Worm (Caenorhabditis elegans) whole organism, midembryonic: ENCODE results near the gene pmk-3.
A peak's percentile ranks its signal among the peaks of the same experiment; 100 is the strongest.
"Not testable (repeated sequence)": the region's sequence is repeated elsewhere in the genome, so short reads cannot be mapped to it uniquely, and the experiment has no call there.

Experiments used
- T22C8.4 ChIP-seq: fragments of 200-800 bp; sonication (Bioruptor generic); IDR thresholded peaks from 2 replicates; pipeline ENCODE4 v1.3.6; 2022; ENCODE audit warnings: missing genetic modification characterization, missing compliant biosample characterization
- cog-1 ChIP-seq: sonication (generic microtip); optimal IDR thresholded peaks from 2 replicates; lab custom pipeline; 2016; ENCODE audit warnings: missing genetic modification characterization, missing compliant biosample characterization
- flt-1 ChIP-seq: fragments of 200-800 bp; sonication (Bioruptor generic); IDR thresholded peaks from 2 replicates; pipeline ENCODE4 v1.3.6; 2022; ENCODE audit warnings: missing genetic modification characterization, missing compliant biosample characterization
- klf-2 ChIP-seq: fragments of 200-800 bp; sonication (Bioruptor generic); conservative IDR thresholded peaks from 2 replicates; pipeline ENCODE4 v1.3.6; 2022; ENCODE audit warnings: missing genetic modification reagents, missing genetic modification characterization, missing compliant biosample characterization
- med-1 ChIP-seq: sonication (generic microtip); optimal IDR thresholded peaks from 2 replicates; lab custom pipeline; 2017; ENCODE audit warnings: missing genetic modification characterization, mild to moderate bottlenecking, missing compliant biosample characterization, antibody characterized with exemption, missing genetic modification reagents; ENCODE audit not compliant: insufficient read depth
- ref-1 ChIP-seq: fragments of 200-800 bp; sonication (Bioruptor generic); conservative IDR thresholded peaks from 2 replicates; pipeline ENCODE4 v1.3.6; 2022; ENCODE audit warnings: missing genetic modification reagents, missing genetic modification characterization, missing compliant biosample characterization
- tab-1 ChIP-seq: fragments of 200-800 bp; sonication (Bioruptor generic); IDR thresholded peaks from 2 replicates; pipeline ENCODE4 v1.3.6; 2022; ENCODE audit warnings: missing genetic modification characterization, missing compliant biosample characterization
- ztf-23 ChIP-seq: fragments of 200-800 bp; sonication (Bioruptor generic); IDR thresholded peaks from 2 replicates; pipeline ENCODE4 v1.3.6; 2022; ENCODE audit warnings: missing genetic modification reagents, missing genetic modification characterization, missing compliant biosample characterization
- ztf-29 ChIP-seq: fragments of 200-800 bp; sonication (Bioruptor generic); IDR thresholded peaks from 2 replicates; pipeline ENCODE4 v1.3.6; 2022; ENCODE audit warnings: missing genetic modification reagents, missing genetic modification characterization, missing compliant biosample characterization

Gene pmk-3

DNA sequence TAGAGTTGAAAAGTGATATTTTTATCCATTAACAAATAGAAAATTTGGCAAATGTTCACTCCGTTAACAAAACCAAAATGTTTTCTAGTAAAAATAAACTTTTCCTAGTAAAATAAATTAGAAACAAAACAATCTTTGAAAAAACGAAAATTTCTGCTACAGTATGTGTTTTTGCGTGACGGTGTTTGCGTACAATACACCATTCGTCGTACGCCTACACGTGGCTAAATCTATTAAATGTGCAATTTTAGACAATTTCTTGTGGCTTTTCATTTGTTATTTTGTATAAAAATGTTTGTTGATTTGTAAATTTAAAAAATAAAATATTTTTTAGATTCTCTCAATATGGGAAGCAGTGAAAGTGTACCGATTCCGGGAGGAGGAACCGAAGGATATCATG lies 25.9 kb upstream of the pmk-3 start, which contains the start of gene Y42H9AR.1:
Y42H9AR.1 (plus strand) TSS at position 233 of the 400 bp plus-strand sequence.
- TF ChIP-seq ref-1 (GFP tag; lab: Robert Waterston, UW) (no peak), ztf-29 (GFP tag; lab: Robert Waterston, UW) (no peak)

DNA sequence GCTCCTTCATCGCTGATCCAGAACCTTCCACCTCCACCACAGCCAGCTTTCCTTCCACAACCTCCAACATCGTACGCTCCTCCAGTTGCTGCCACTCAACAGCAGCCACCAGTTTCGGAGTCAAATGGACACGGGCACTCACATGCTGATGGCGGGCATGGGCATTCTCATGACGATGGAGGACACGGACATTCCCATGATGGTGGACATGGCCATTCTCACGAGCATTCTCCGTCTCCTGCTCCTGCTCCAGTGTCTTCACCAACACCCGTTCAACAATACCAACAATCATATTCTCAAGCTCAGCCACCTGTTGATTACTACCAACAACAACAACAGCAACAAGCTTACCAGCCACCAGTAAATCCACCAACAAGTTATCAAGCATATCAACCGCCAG lies 24.5 kb upstream of the pmk-3 start:
- TF ChIP-seq klf-2 (GFP tag; lab: Robert Waterston, UW) (no peak), ref-1 (GFP tag; lab: Robert Waterston, UW) (no peak), ztf-23 (GFP tag; lab: Robert Waterston, UW) (no peak), flt-1 (no peak), tab-1 (GFP tag; lab: Robert Waterston, UW) (no peak), cog-1 (tag; lab: Kevin White, UChicago) (no peak), ztf-29 (GFP tag; lab: Robert Waterston, UW) (no peak), med-1 (no peak), T22C8.4 (GFP tag; lab: Robert Waterston, UW) (no peak)

DNA sequence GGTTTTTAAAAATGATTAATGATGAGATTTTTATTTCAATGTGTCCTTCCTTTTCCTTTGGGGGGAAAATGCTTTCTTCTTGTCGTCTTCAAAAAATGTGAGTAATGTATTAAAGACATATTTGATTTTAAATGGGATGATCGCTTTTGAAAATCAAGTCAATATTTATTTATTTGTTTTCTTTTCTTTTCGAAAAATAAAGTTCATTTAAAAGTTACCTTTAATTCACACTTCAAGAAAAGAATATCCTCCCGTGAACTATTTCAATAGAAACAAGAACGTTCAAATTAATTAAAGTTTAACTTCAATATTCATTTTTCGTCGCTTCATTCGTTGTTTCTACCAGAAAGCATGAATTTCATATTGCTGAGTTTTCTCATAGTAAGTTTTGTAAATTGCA lies 23.6 kb upstream of the pmk-3 start, which contains the start of gene irld-8:
irld-8 (plus strand) TSS at position 301 of the 400 bp plus-strand sequence.
- no peak for TF ChIP-seq med-1
- no peak for TF ChIP-seq flt-1
- no peak for TF ChIP-seq klf-2 (GFP tag; lab: Robert Waterston, UW)
- no peak for TF ChIP-seq tab-1 (GFP tag; lab: Robert Waterston, UW)
- no peak for TF ChIP-seq ztf-29 (GFP tag; lab: Robert Waterston, UW)
- no peak for TF ChIP-seq ref-1 (GFP tag; lab: Robert Waterston, UW)
- no peak for TF ChIP-seq cog-1 (tag; lab: Kevin White, UChicago)

DNA sequence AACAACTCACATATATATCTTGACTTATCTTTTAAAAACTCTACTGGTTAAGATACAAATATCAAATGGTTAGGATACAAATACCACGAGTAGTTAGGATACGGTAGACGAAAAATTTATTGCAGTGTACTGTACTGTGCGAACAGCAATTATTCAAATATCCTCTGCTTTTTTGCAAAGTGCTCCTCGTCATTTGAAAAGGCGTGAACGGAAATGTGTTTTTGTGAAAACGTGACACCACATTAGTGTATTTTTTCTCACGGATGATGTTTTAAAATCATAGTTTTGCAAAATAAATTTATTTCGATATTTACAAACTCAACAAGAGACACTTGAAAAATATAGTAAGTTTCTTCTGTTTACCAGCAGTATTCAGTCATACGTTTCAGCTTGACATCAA lies 20.2 kb upstream of the pmk-3 start, which contains the start of gene F42G8.8:
F42G8.8 (plus strand) TSS at position 301 of the 400 bp plus-strand sequence.
- TF ChIP-seq tab-1 (GFP tag; lab: Robert Waterston, UW), result no peak
- no peak for TF ChIP-seq ztf-29 (GFP tag; lab: Robert Waterston, UW)
- TF ChIP-seq ztf-23 (GFP tag; lab: Robert Waterston, UW), result no peak
- no peak for TF ChIP-seq ref-1 (GFP tag; lab: Robert Waterston, UW)
- TF ChIP-seq klf-2 (GFP tag; lab: Robert Waterston, UW), result no peak
- no peak for TF ChIP-seq T22C8.4 (GFP tag; lab: Robert Waterston, UW)
- no peak for TF ChIP-seq flt-1
- TF ChIP-seq med-1, result no peak
- TF ChIP-seq cog-1 (tag; lab: Kevin White, UChicago), result no peak

- TF ChIP-seq klf-2 (GFP tag; lab: Robert Waterston, UW); flt-1; T22C8.4 (GFP tag; lab: Robert Waterston, UW): not testable (repeated sequence)
These were observed 16.7 kb upstream of the pmk-3 start, which contains the start of gene erp-44.3 for ce11 chrIV:8122349-8122748. erp-44.3 (plus strand) TSS chrIV:8122649.

DNA sequence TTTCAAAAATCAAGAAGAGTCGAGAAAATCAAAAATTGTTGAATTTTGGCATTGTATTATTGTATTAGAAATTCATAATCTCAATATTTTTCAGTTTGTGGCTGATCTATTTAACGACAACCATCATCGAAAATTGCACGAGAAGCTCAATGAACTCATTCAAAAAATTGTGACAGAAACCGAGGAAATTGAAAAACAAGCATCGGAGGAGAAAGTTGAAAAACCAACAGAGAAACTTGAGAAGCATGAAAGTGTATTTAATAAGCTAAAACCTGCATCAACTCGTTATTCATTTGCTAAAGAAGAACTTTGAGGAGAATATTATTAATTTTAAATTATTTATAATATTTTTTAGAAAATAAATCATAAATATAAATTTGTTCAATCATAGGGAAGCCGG lies 12.1 kb upstream of the pmk-3 start, which contains the start of gene ceph-41:
ceph-41 (plus strand) TSS at position 301 of the 400 bp plus-strand sequence.
- no peak for TF ChIP-seq ref-1 (GFP tag; lab: Robert Waterston, UW)
- TF ChIP-seq med-1, result no peak
- TF ChIP-seq T22C8.4 (GFP tag; lab: Robert Waterston, UW), result no peak
- no peak for TF ChIP-seq klf-2 (GFP tag; lab: Robert Waterston, UW)
- TF ChIP-seq tab-1 (GFP tag; lab: Robert Waterston, UW), result no peak
- TF ChIP-seq flt-1, result no peak
- no peak for TF ChIP-seq ztf-29 (GFP tag; lab: Robert Waterston, UW)
- no peak for TF ChIP-seq cog-1 (tag; lab: Kevin White, UChicago)
- no peak for TF ChIP-seq ztf-23 (GFP tag; lab: Robert Waterston, UW)

DNA sequence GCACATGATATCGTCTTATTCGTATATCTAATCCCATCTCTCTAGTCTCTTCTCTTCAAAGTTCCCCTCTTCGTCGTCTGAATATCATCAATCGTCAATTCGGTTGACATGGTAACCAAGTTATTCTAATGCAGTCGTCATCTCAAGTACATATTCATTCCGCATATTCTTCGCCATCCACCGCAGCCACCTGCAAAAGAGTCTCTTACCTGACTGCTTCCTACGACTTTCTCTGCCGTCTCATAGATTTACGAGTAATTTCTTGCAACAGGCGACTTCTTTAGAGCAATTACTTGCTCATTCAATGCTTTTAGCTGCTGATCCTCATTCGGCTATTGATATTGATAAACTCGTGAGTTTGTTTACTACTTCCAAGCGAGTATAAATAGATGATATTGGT lies 11.6 kb upstream of the pmk-3 start:
- TF ChIP-seq ref-1 (GFP tag; lab: Robert Waterston, UW) (no peak), med-1 (no peak), klf-2 (GFP tag; lab: Robert Waterston, UW) (no peak), cog-1 (tag; lab: Kevin White, UChicago) (no peak), flt-1 (no peak), T22C8.4 (GFP tag; lab: Robert Waterston, UW) (no peak), ztf-23 (GFP tag; lab: Robert Waterston, UW) (no peak), tab-1 (GFP tag; lab: Robert Waterston, UW) (no peak)

- no peak for TF ChIP-seq tab-1 (GFP tag; lab: Robert Waterston, UW)
- no peak for TF ChIP-seq flt-1
- TF ChIP-seq T22C8.4 (GFP tag; lab: Robert Waterston, UW), result no peak
These were observed 8.8 kb upstream of the pmk-3 start, which contains the start of the genes ndub-11 and moc-3 for ce11 chrIV:8130131-8130611. ndub-11 (minus strand) TSS chrIV:8130231. moc-3 (plus strand) TSS chrIV:8130561.

DNA sequence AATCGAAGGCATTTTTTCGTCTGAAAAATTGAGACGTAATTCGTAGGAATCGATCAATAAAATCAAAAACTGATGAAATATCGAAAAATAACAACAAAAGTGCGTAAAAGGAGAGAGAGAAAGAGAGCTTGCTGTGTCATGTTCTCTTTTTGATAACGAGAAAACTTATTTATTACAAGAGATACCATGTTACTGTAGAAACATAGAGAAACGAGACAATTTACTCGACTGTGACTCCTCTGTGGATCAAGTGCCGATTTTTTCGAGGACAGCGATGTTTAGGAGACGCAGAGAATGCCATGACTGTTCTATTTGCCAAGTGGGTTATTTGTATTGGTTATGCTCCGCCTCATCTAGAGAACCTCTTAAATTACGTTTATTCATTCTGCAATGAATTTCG lies 5.5 kb upstream of the pmk-3 start, which contains the start of gene sph-1:
sph-1 (minus strand) TSS at position 23 of the 400 bp plus-strand sequence.
- TF ChIP-seq ref-1 (GFP tag; lab: Robert Waterston, UW) (no peak), flt-1 (no peak), klf-2 (GFP tag; lab: Robert Waterston, UW) (no peak), ztf-23 (GFP tag; lab: Robert Waterston, UW) (no peak), med-1 (no peak), ztf-29 (GFP tag; lab: Robert Waterston, UW) (no peak), T22C8.4 (GFP tag; lab: Robert Waterston, UW) (no peak), tab-1 (GFP tag; lab: Robert Waterston, UW) (no peak), cog-1 (tag; lab: Kevin White, UChicago) (no peak)

- TF ChIP-seq klf-2 (GFP tag; lab: Robert Waterston, UW), result no peak
- TF ChIP-seq med-1, result no peak
- TF ChIP-seq cog-1 (tag; lab: Kevin White, UChicago), result no peak
- 0 out of 2 replicates have a peak, but pooled peaks have one; percentile 16 for TF ChIP-seq tab-1 (GFP tag; lab: Robert Waterston, UW)
- TF ChIP-seq T22C8.4 (GFP tag; lab: Robert Waterston, UW), result no peak
- TF ChIP-seq flt-1, result no peak
- TF ChIP-seq ztf-29 (GFP tag; lab: Robert Waterston, UW), result no peak
- TF ChIP-seq ref-1 (GFP tag; lab: Robert Waterston, UW), result no peak
- 0 out of 2 replicates have a peak, but pooled peaks have one; percentile 31 for TF ChIP-seq ztf-23 (GFP tag; lab: Robert Waterston, UW)
These were observed 3.0 kb upstream of the pmk-3 start, which contains the start of the genes isp-1 and islo-1 for ce11 chrIV:8136005-8136512. isp-1 (minus strand) TSS chrIV:8136055. islo-1 (plus strand) TSS chrIV:8136389.
